Worm (Caenorhabditis elegans) whole organism, L3 larva: ENCODE measurements around the gene Y66D12A.21.

Source experiments
- mdl-1 ChIP-seq: fragments of 150-350 bp; optimal IDR thresholded peaks from 2 replicates; lab custom pipeline; 2014; ENCODE audit warnings: missing biosample characterization, missing genetic modification characterization
- nhr-12 ChIP-seq: fragments of 150-350 bp; optimal IDR thresholded peaks from 2 replicates; lab custom pipeline; 2014; ENCODE audit warnings: missing biosample characterization, missing genetic modification characterization

DNA sequence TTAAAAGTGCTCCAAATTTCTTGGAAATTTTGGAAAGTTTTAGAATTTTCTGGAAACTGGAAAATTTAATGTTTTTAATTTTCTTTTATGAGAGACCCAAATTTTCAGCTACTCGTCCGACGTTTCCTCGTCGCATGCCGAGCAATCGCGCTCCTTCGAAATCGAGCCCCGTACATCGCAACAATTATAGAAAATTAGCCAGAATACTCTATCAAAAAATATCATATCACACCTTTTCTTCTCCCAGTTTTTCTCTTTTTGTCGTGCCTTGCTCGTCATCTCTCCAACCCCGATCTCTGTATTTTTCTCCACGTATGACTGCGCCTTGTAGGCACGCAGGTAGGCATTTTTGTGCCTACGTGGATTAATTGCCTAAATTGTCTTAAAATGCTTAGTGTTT, 42.8 kb downstream of the Y66D12A.21 start:
- TF ChIP-seq nhr-12 (tag; lab: Kevin White, UChicago) (no peak), mdl-1 (tag; lab: Kevin White, UChicago) (no peak)
